Worm (Caenorhabditis elegans): ENCODE results near the gene F25E2.3.

DNA sequence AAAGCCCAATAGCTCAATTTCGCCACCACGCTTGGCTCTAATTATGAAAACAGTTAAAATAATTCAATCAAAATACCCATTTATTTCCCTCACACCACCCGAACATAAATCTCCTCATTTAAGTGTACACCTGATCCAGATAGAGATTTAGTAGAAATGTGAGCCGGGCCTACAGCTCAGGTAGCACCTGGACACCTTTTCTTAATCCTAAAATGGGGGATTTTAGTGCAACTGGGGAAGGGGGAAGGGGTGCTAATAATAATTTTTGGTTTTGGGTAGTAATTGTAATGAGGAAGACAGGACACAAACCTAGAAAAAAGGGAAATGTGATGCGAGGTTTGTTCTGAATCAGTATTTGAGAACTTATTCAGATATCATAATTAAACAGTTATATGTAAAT, 40.6 kb upstream of the F25E2.3 start:
- no peak for TF ChIP-seq snpc-4 (GFP tag; optimal IDR thresholded peaks at IDR 0.05)
- TF ChIP-seq snpc-4 (tag; optimal IDR thresholded peaks at IDR 0.05): no peak
- no peak for TF ChIP-seq hmg-1.2 (GFP tag; IDR thresholded peaks at IDR 0.05)
- TF ChIP-seq lin-35 (GFP tag; optimal IDR thresholded peaks at IDR 0.05): no peak
- TF ChIP-seq him-1 (tag; optimal IDR thresholded peaks at IDR 0.05): no peak
- no peak for TF ChIP-seq tbp1 (GFP tag; optimal IDR thresholded peaks at IDR 0.05)
- no peak for TF ChIP-seq ccch-3 (GFP tag; optimal IDR thresholded peaks at IDR 0.05)

Measured in whole organism, young adult.